Fruit fly (Drosophila melanogaster) whole organism, embryonic: ENCODE results near the gene CG3704.

Experiments
- Adf1 ChIP-seq: fragments of 200-800 bp; sonication (Bioruptor generic); IDR thresholded peaks from 2 replicates; pipeline ENCODE4 v1.3.6; 2022; ENCODE audit warnings: missing biosample characterization, missing genetic modification characterization
- Aef1 ChIP-seq: fragments of 200-800 bp; sonication (Bioruptor generic); IDR thresholded peaks from 3 replicates; pipeline ENCODE4 v1.3.6; 2022; ENCODE audit warnings: missing biosample characterization, missing genetic modification characterization
- Antp ChIP-seq: fragments of 200-800 bp; sonication (Bioruptor generic); optimal IDR thresholded peaks from 3 replicates; lab custom pipeline; 2016; ENCODE audit warnings: missing biosample characterization, missing genetic modification characterization
- Awh ChIP-seq: fragments of 200-800 bp; sonication (Bioruptor generic); IDR thresholded peaks from 2 replicates; pipeline ENCODE4, ENCODE4 v1.3.6; 2022; ENCODE audit warnings: missing biosample characterization, missing genetic modification characterization
- CG12659 ChIP-seq: fragments of 200-800 bp; sonication (Bioruptor generic); optimal IDR thresholded peaks from 3 replicates; lab custom pipeline; 2017; ENCODE audit warnings: mild to moderate bottlenecking, missing biosample characterization, missing genetic modification reagents, missing genetic modification characterization
- CG13123 ChIP-seq: fragments of 200-800 bp; sonication (Bioruptor generic); optimal IDR thresholded peaks from 2 replicates; lab custom pipeline; 2016; ENCODE audit warnings: missing biosample characterization, missing genetic modification characterization
- CG13296 ChIP-seq: fragments of 200-800 bp; sonication (Bioruptor generic); optimal IDR thresholded peaks from 3 replicates; lab custom pipeline; 2018; ENCODE audit warnings: missing biosample characterization, mild to moderate bottlenecking, missing genetic modification characterization
- CG1647 ChIP-seq: fragments of 200-800 bp; sonication (Bioruptor generic); optimal IDR thresholded peaks from 3 replicates; lab custom pipeline; 2016; ENCODE audit warnings: missing biosample characterization, missing genetic modification characterization
- CG16779 ChIP-seq: fragments of 200-800 bp; sonication (Bioruptor generic); IDR thresholded peaks from 2 replicates; pipeline ENCODE4 v1.3.6; 2022; ENCODE audit warnings: missing biosample characterization, missing genetic modification characterization
- CG17361 ChIP-seq: fragments of 200-800 bp; sonication (Bioruptor generic); IDR thresholded peaks from 3 replicates; pipeline ENCODE4 v1.3.6; 2022; ENCODE audit warnings: missing biosample characterization, missing genetic modification characterization
- CG18599 ChIP-seq: fragments of 200-800 bp; sonication (Bioruptor generic); optimal IDR thresholded peaks from 3 replicates; lab custom pipeline; 2017; ENCODE audit warnings: missing biosample characterization, missing genetic modification characterization, mild to moderate bottlenecking, moderate library complexity, missing genetic modification reagents
- CG2120 ChIP-seq: fragments of 200-800 bp; sonication (Bioruptor generic); optimal IDR thresholded peaks from 3 replicates; lab custom pipeline; 2016; ENCODE audit warnings: missing biosample characterization, missing genetic modification characterization
- CG31441 ChIP-seq: fragments of 200-800 bp; sonication (Bioruptor generic); IDR thresholded peaks from 2 replicates; pipeline ENCODE4 v1.3.6; 2022; ENCODE audit warnings: missing biosample characterization, missing genetic modification characterization
- CG32532 ChIP-seq: fragments of 200-800 bp; sonication (Bioruptor generic); IDR thresholded peaks from 2 replicates; pipeline ENCODE4 v1.3.6; 2022; ENCODE audit warnings: missing biosample characterization, missing genetic modification characterization
- CG3847 ChIP-seq: fragments of 200-800 bp; sonication (Bioruptor generic); IDR thresholded peaks from 2 replicates; pipeline ENCODE4 v1.3.6; 2022; ENCODE audit warnings: missing biosample characterization, missing genetic modification characterization
- CG6654 ChIP-seq: fragments of 200-800 bp; sonication (Bioruptor generic); optimal IDR thresholded peaks from 2 replicates; lab custom pipeline; 2017; ENCODE audit warnings: missing biosample characterization, mild to moderate bottlenecking, missing genetic modification characterization
- CG6689 ChIP-seq: fragments of 200-800 bp; sonication (Bioruptor generic); IDR thresholded peaks from 2 replicates; pipeline ENCODE4 v1.3.6; 2022; ENCODE audit warnings: missing biosample characterization, missing genetic modification characterization
- CG9215 ChIP-seq: fragments of 200-800 bp; sonication (Bioruptor generic); IDR thresholded peaks from 2 replicates; pipeline ENCODE4 v1.3.6; 2022; ENCODE audit warnings: missing biosample characterization, missing genetic modification characterization
- Doc3 ChIP-seq: fragments of 200-800 bp; sonication (Bioruptor generic); IDR thresholded peaks from 3 replicates; pipeline ENCODE4 v1.3.6; 2022; ENCODE audit warnings: missing biosample characterization, missing genetic modification characterization; ENCODE audit not compliant: partially characterized antibody
- Fer2 ChIP-seq: fragments of 200-800 bp; sonication (Bioruptor generic); optimal IDR thresholded peaks from 2 replicates; lab custom pipeline; 2018; ENCODE audit warnings: missing biosample characterization, mild to moderate bottlenecking, missing genetic modification characterization, moderate library complexity
- GATAe ChIP-seq: fragments of 200-800 bp; sonication (Bioruptor generic); conservative IDR thresholded peaks from 2 replicates; pipeline ENCODE4 v1.3.6; 2022; ENCODE audit warnings: missing biosample characterization, missing genetic modification characterization
- HLH54F ChIP-seq: fragments of 200-800 bp; sonication (Bioruptor generic); optimal IDR thresholded peaks from 3 replicates; lab custom pipeline; 2016; ENCODE audit warnings: missing biosample characterization, missing genetic modification characterization
- Hand ChIP-seq: fragments of 200-800 bp; sonication (Bioruptor generic); optimal IDR thresholded peaks from 2 replicates; lab custom pipeline; 2017; ENCODE audit warnings: mild to moderate bottlenecking, missing biosample characterization, missing genetic modification reagents, missing genetic modification characterization
- Myb ChIP-seq: fragments of 200-800 bp; sonication (Bioruptor generic); optimal IDR thresholded peaks from 2 replicates; lab custom pipeline; 2016; ENCODE audit warnings: missing biosample characterization, missing genetic modification characterization
- NFAT ChIP-seq: fragments of 200-800 bp; sonication (Bioruptor generic); IDR thresholded peaks from 2 replicates; pipeline ENCODE4 v1.3.6; 2022; ENCODE audit warnings: missing biosample characterization, missing genetic modification characterization
- Oli ChIP-seq: fragments of 200-800 bp; sonication (Bioruptor generic); optimal IDR thresholded peaks from 2 replicates; lab custom pipeline; 2018; ENCODE audit warnings: missing biosample characterization, mild to moderate bottlenecking, missing genetic modification characterization, moderate library complexity
- YL-1 ChIP-seq: fragments of 200-800 bp; sonication (Bioruptor generic); optimal IDR thresholded peaks from 3 replicates; lab custom pipeline; 2017; ENCODE audit warnings: missing biosample characterization, mild to moderate bottlenecking, missing genetic modification characterization
- ap ChIP-seq: fragments of 200-800 bp; sonication (Bioruptor generic); IDR thresholded peaks from 2 replicates; pipeline ENCODE4 v1.3.6; 2022; ENCODE audit warnings: missing biosample characterization, missing genetic modification characterization
- bsh ChIP-seq, 2 experiments: fragments of 200-800 bp; sonication (Bioruptor generic); optimal IDR thresholded peaks; 2 replicates each; lab custom pipeline; 2017 to 2018; ENCODE audit warnings: mild to moderate bottlenecking in 2 of 2, missing biosample characterization in 2 of 2, missing genetic modification characterization in 2 of 2, moderate library complexity in 1 of 2
- chif ChIP-seq, 2 experiments: fragments of 200-800 bp; sonication (Bioruptor generic); optimal IDR thresholded peaks; 3 replicates each; lab custom pipeline; 2016; ENCODE audit warnings: missing biosample characterization in 2 of 2, missing genetic modification characterization in 2 of 2
- chn ChIP-seq: fragments of 200-800 bp; sonication (Bioruptor generic); optimal IDR thresholded peaks from 2 replicates; lab custom pipeline; 2016; ENCODE audit warnings: missing biosample characterization, missing genetic modification characterization
- croc ChIP-seq: fragments of 200-800 bp; sonication (Bioruptor generic); conservative IDR thresholded peaks from 3 replicates; pipeline ENCODE4 v1.3.6; 2022; ENCODE audit warnings: missing biosample characterization, missing genetic modification characterization
- crol ChIP-seq: fragments of 200-800 bp; sonication (Bioruptor generic); IDR thresholded peaks from 2 replicates; pipeline ENCODE4 v1.3.6; 2022; ENCODE audit warnings: missing biosample characterization, missing genetic modification characterization
- cwo ChIP-seq: fragments of 200-800 bp; sonication (Bioruptor generic); optimal IDR thresholded peaks from 3 replicates; lab custom pipeline; 2017; ENCODE audit warnings: missing biosample characterization, missing genetic modification characterization, mild to moderate bottlenecking, moderate library complexity, missing genetic modification reagents
- dan ChIP-seq: fragments of 200-800 bp; sonication (Bioruptor generic); IDR thresholded peaks from 2 replicates; pipeline ENCODE4 v1.3.6; 2022; ENCODE audit warnings: missing biosample characterization, missing genetic modification characterization
- dimm ChIP-seq: fragments of 200-800 bp; sonication (Bioruptor generic); IDR thresholded peaks from 2 replicates; pipeline ENCODE4 v1.3.6; 2022; ENCODE audit warnings: missing biosample characterization, missing genetic modification characterization
- dysf ChIP-seq: fragments of 200-800 bp; sonication (Bioruptor generic); IDR thresholded peaks from 3 replicates; pipeline ENCODE4 v1.3.6; 2022; ENCODE audit warnings: missing biosample characterization, missing genetic modification characterization
- emc ChIP-seq: fragments of 200-800 bp; sonication (Bioruptor generic); optimal IDR thresholded peaks from 2 replicates; lab custom pipeline; 2016; ENCODE audit warnings: missing biosample characterization, missing genetic modification characterization
- eve ChIP-seq, 2 experiments: fragments of >200 bp; optimal IDR thresholded peaks; 2 replicates each; lab custom pipeline; 2017; ENCODE audit warnings: missing biosample characterization in 2 of 2, missing genetic modification characterization in 2 of 2
- fu2 ChIP-seq: fragments of 200-800 bp; sonication (Bioruptor generic); optimal IDR thresholded peaks from 2 replicates; lab custom pipeline; 2016; ENCODE audit warnings: missing biosample characterization, missing genetic modification characterization
- grau ChIP-seq: fragments of 200-800 bp; optimal IDR thresholded peaks from 3 replicates; lab custom pipeline; 2019; ENCODE audit warnings: missing biosample characterization, mild to moderate bottlenecking, missing genetic modification characterization, moderate library complexity
- hb ChIP-seq: fragments of 200-800 bp; sonication (Bioruptor generic); IDR thresholded peaks from 3 replicates; pipeline ENCODE4 v1.3.6; 2022; ENCODE audit warnings: missing biosample characterization, missing genetic modification characterization; ENCODE audit not compliant: partially characterized antibody
- oc ChIP-seq: fragments of 200-800 bp; sonication (Bioruptor generic); optimal IDR thresholded peaks from 2 replicates; lab custom pipeline; 2018; ENCODE audit warnings: missing biosample characterization, mild to moderate bottlenecking, missing genetic modification characterization, moderate library complexity
- odd ChIP-seq: fragments of 200-800 bp; sonication (Bioruptor generic); optimal IDR thresholded peaks from 2 replicates; lab custom pipeline; 2017; ENCODE audit warnings: missing biosample characterization, mild to moderate bottlenecking, missing genetic modification characterization
- repo ChIP-seq: fragments of 200-800 bp; sonication (Bioruptor generic); optimal IDR thresholded peaks from 2 replicates; lab custom pipeline; 2016; ENCODE audit warnings: missing biosample characterization, missing genetic modification characterization
- scrt ChIP-seq: fragments of 200-800 bp; sonication (Bioruptor generic); optimal IDR thresholded peaks from 2 replicates; lab custom pipeline; 2018; ENCODE audit warnings: missing biosample characterization, mild to moderate bottlenecking, missing genetic modification characterization, moderate library complexity
- sd ChIP-seq: fragments of 200-800 bp; sonication (Bioruptor generic); optimal IDR thresholded peaks from 3 replicates; lab custom pipeline; 2018; ENCODE audit warnings: missing biosample characterization, mild to moderate bottlenecking, missing genetic modification characterization, moderate library complexity
- sim ChIP-seq: fragments of 200-800 bp; sonication (Bioruptor generic); IDR thresholded peaks from 2 replicates; pipeline ENCODE4 v1.3.6; 2022; ENCODE audit warnings: missing biosample characterization, missing genetic modification characterization
- slou ChIP-seq: fragments of 200-800 bp; sonication (Bioruptor generic); optimal IDR thresholded peaks from 3 replicates; lab custom pipeline; 2016; ENCODE audit warnings: missing biosample characterization, missing genetic modification characterization
- ssp ChIP-seq: fragments of 200-800 bp; sonication (Bioruptor generic); IDR thresholded peaks from 2 replicates; pipeline ENCODE4 v1.3.6; 2022; ENCODE audit warnings: missing biosample characterization, missing genetic modification characterization
- stwl ChIP-seq: fragments of 200-800 bp; sonication (Bioruptor generic); optimal IDR thresholded peaks from 3 replicates; lab custom pipeline; 2018; ENCODE audit warnings: missing biosample characterization, mild to moderate bottlenecking, missing genetic modification characterization, moderate library complexity

Gene CG3704

DNA sequence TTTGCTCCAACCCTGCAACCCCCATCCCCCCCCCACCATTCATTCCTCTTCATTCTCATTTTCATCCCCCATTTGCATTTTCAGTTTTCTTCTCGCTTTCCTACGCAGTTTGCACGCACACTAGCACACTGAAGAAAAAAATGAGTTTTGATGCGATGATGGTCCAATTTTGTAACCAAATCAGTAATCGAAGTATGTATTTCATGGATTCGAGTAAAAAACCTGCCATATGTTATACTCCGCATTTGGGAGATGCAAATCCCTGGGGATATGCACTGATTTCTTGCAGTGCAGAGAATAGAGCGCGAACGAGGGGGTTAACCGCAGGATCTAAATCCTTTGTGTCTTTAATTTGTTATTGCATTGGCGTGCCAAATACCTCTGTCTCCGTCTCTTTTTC lies 15.3 kb upstream of the CG3704 start (continued):
- TF ChIP-seq scrt (peak; percentile 29), sd (tag; lab: Kevin White, UChicago) (peak; percentile 11), CG2120 (GFP tag; lab: Kevin White, UChicago) (peak; percentile 68), dysf (GFP tag; lab: Robert Waterston, UW) (peak; percentile 72), CG1647 (GFP tag; lab: Kevin White, UChicago) (peak; percentile 13), GATAe (GFP tag; lab: Robert Waterston, UW) (no peak), dan (GFP tag; lab: Robert Waterston, UW) (no peak), fu2 (GFP tag; lab: Kevin White, UChicago) (peak; percentile 26), odd (GFP tag; lab: Kevin White, UChicago) (peak; percentile 6), HLH54F (GFP tag; lab: Kevin White, UChicago) (peak; percentile 29), Awh (no peak), Adf1 (no peak), CG6654 (GFP tag; lab: Kevin White, UChicago) (peak; percentile 4), ssp (GFP tag; lab: Robert Waterston, UW) (peak; percentile 34; the same call in 1 of the 2 replicates), eve (GFP tag; optimal IDR thresholded peaks at IDR 0.05; lab: Kevin White, UChicago) (peak in 1 of 2 experiments; percentile 71), CG17361 (GFP tag; lab: Robert Waterston, UW) (peak; percentile 53; the same call in 1 of the 3 replicates), repo (peak; percentile 2), Aef1 (GFP tag; lab: Robert Waterston, UW) (peak; percentile 59; the same call in 2 of the 3 replicates), cwo (GFP tag; lab: Kevin White, UChicago) (peak; percentile 32), CG13123 (GFP tag; lab: Kevin White, UChicago) (peak; percentile 5), Myb (peak; percentile 42), Oli (tag; lab: Kevin White, UChicago) (peak; percentile 66), chif (GFP tag; optimal IDR thresholded peaks at IDR 0.05; lab: Kevin White, UChicago) (peak; percentile 31 to 33), slou (GFP tag; lab: Kevin White, UChicago) (no peak), croc (GFP tag; lab: Robert Waterston, UW) (0 out of 3 replicates have a peak, but pooled peaks have one; percentile 30), sim (GFP tag; lab: Robert Waterston, UW) (no peak), dimm (GFP tag; lab: Robert Waterston, UW) (0 out of 2 replicates have a peak, but pooled peaks have one; percentile 19), CG9215 (GFP tag; lab: Robert Waterston, UW) (peak; percentile 61), CG12659 (GFP tag; lab: Kevin White, UChicago) (peak; percentile 34), ap (GFP tag; lab: Robert Waterston, UW) (peak; percentile 28; the same call in 1 of the 2 replicates), Fer2 (tag; lab: Kevin White, UChicago) (peak; percentile 11), CG32532 (GFP tag; lab: Robert Waterston, UW) (peak; percentile 65), Doc3 (GFP tag; lab: Robert Waterston, UW) (no peak), NFAT (GFP tag; lab: Robert Waterston, UW) (peak; percentile 12; the same call in 1 of the 2 replicates), Hand (GFP tag; lab: Kevin White, UChicago) (peak; percentile 28), CG3847 (GFP tag; lab: Robert Waterston, UW) (peak; percentile 48; the same call in 1 of the 2 replicates), CG13296 (peak; percentile 25), grau (tag; lab: Kevin White, UChicago) (peak; percentile 64), Antp (GFP tag; lab: Kevin White, UChicago) (peak; percentile 69), CG6689 (GFP tag; lab: Robert Waterston, UW) (peak; percentile 58), crol (0 out of 2 replicates have a peak, but pooled peaks have one; percentile 3), YL-1 (GFP tag; lab: Kevin White, UChicago) (no peak), CG16779 (no peak), chn (peak; percentile 36), emc (GFP tag; lab: Kevin White, UChicago) (no peak), stwl (tag; lab: Kevin White, UChicago) (no peak), bsh (GFP tag; optimal IDR thresholded peaks at IDR 0.05; lab: Kevin White, UChicago) (peak in 1 of 2 experiments; percentile 62), hb (GFP tag; lab: Robert Waterston, UW) (no peak), CG31441 (GFP tag; lab: Robert Waterston, UW) (peak; percentile 57), CG18599 (GFP tag; lab: Kevin White, UChicago) (peak; percentile 81), oc (peak; percentile 30)
